Fruit fly (Drosophila melanogaster) whole organism, embryonic: ENCODE results near the gene upSET.

ENCODE experiments used
- CG10267 ChIP-seq: fragments of 200-800 bp; sonication (Bioruptor generic); optimal IDR thresholded peaks from 2 replicates; lab custom pipeline; 2018; ENCODE audit warnings: missing biosample characterization, mild to moderate bottlenecking, missing genetic modification characterization, moderate library complexity
- CG10366 ChIP-seq: fragments of 200-800 bp; sonication (Bioruptor generic); IDR thresholded peaks from 2 replicates; pipeline ENCODE4 v1.3.6; 2022; ENCODE audit warnings: missing biosample characterization, missing genetic modification characterization
- CG12155 ChIP-seq: fragments of 200-800 bp; sonication (Bioruptor generic); optimal IDR thresholded peaks from 3 replicates; lab custom pipeline; 2016; ENCODE audit warnings: missing biosample characterization, missing genetic modification characterization
- CG12659 ChIP-seq: fragments of 200-800 bp; sonication (Bioruptor generic); optimal IDR thresholded peaks from 3 replicates; lab custom pipeline; 2017; ENCODE audit warnings: mild to moderate bottlenecking, missing biosample characterization, missing genetic modification reagents, missing genetic modification characterization
- CG14014 ChIP-seq: fragments of 200-800 bp; sonication (Bioruptor generic); IDR thresholded peaks from 2 replicates; pipeline ENCODE4 v1.3.6; 2022; ENCODE audit warnings: missing biosample characterization, missing genetic modification characterization
- CG17802 ChIP-seq: fragments of 200-800 bp; sonication (Bioruptor generic); optimal IDR thresholded peaks from 2 replicates; lab custom pipeline; 2018; ENCODE audit warnings: missing biosample characterization, mild to moderate bottlenecking, missing genetic modification characterization, moderate library complexity
- CG17912 ChIP-seq: fragments of 200-800 bp; sonication (Bioruptor generic); optimal IDR thresholded peaks from 2 replicates; lab custom pipeline; 2018; ENCODE audit warnings: missing biosample characterization, mild to moderate bottlenecking, missing genetic modification characterization
- CG1832 ChIP-seq: fragments of 200-800 bp; sonication (Bioruptor generic); optimal IDR thresholded peaks from 2 replicates; lab custom pipeline; 2017; ENCODE audit warnings: missing biosample characterization, mild to moderate bottlenecking, missing genetic modification characterization, inconsistent platforms
- CG2116 ChIP-seq: fragments of 200-800 bp; sonication (Bioruptor generic); optimal IDR thresholded peaks from 3 replicates; lab custom pipeline; 2018; ENCODE audit warnings: missing biosample characterization, mild to moderate bottlenecking, missing genetic modification characterization
- CG2120 ChIP-seq: fragments of 200-800 bp; sonication (Bioruptor generic); optimal IDR thresholded peaks from 3 replicates; lab custom pipeline; 2016; ENCODE audit warnings: missing biosample characterization, missing genetic modification characterization
- CG34224 ChIP-seq: fragments of 200-800 bp; sonication (Bioruptor generic); IDR thresholded peaks from 3 replicates; pipeline ENCODE4 v1.3.6; 2022; ENCODE audit warnings: missing biosample characterization, missing genetic modification characterization; ENCODE audit not compliant: partially characterized antibody
- CG3726 ChIP-seq: fragments of 200-800 bp; sonication (Bioruptor generic); IDR thresholded peaks from 3 replicates; pipeline ENCODE4, ENCODE4 v1.3.6; 2022; ENCODE audit warnings: missing biosample characterization, missing genetic modification characterization
- CG4328 ChIP-seq: fragments of 200-800 bp; sonication (Bioruptor generic); optimal IDR thresholded peaks from 3 replicates; lab custom pipeline; 2017; ENCODE audit warnings: missing biosample characterization, missing genetic modification reagents, missing genetic modification characterization
- CG5180 ChIP-seq: fragments of 200-800 bp; sonication (Bioruptor generic); optimal IDR thresholded peaks from 3 replicates; lab custom pipeline; 2017; ENCODE audit warnings: missing biosample characterization, missing genetic modification characterization, mild to moderate bottlenecking, moderate library complexity, missing genetic modification reagents
- CG6254 ChIP-seq: fragments of 200-800 bp; sonication (Bioruptor generic); optimal IDR thresholded peaks from 3 replicates; lab custom pipeline; 2017; ENCODE audit warnings: mild to moderate bottlenecking, missing biosample characterization, missing genetic modification reagents, missing genetic modification characterization
- CG8290 ChIP-seq, 3 experiments: fragments of 200-800 bp; sonication (Bioruptor generic); optimal IDR thresholded peaks; 2 replicates each; lab custom pipeline; 2016 to 2019; ENCODE audit warnings: missing biosample characterization in 3 of 3, missing genetic modification characterization in 3 of 3, mild to moderate bottlenecking in 2 of 3, moderate library complexity in 1 of 3
- CHES-1-like ChIP-seq: fragments of 200-800 bp; sonication (Bioruptor generic); optimal IDR thresholded peaks from 2 replicates; lab custom pipeline; 2016; ENCODE audit warnings: missing biosample characterization, missing genetic modification characterization
- Dip2 ChIP-seq: fragments of 200-800 bp; sonication (Bioruptor generic); IDR thresholded peaks from 2 replicates; pipeline ENCODE4 v1.3.6; 2022; ENCODE audit warnings: missing biosample characterization, missing genetic modification characterization
- Gsc ChIP-seq: fragments of 200-800 bp; sonication (Bioruptor generic); IDR thresholded peaks from 2 replicates; pipeline ENCODE4 v1.3.6; 2022; ENCODE audit warnings: missing biosample characterization, missing genetic modification characterization
- HLH3B ChIP-seq: fragments of 200-800 bp; sonication (Bioruptor generic); IDR thresholded peaks from 2 replicates; pipeline ENCODE4 v1.3.6; 2022; ENCODE audit warnings: missing biosample characterization, missing genetic modification characterization
- HLH54F ChIP-seq: fragments of 200-800 bp; sonication (Bioruptor generic); optimal IDR thresholded peaks from 3 replicates; lab custom pipeline; 2016; ENCODE audit warnings: missing biosample characterization, missing genetic modification characterization
- Hand ChIP-seq: fragments of 200-800 bp; sonication (Bioruptor generic); optimal IDR thresholded peaks from 2 replicates; lab custom pipeline; 2017; ENCODE audit warnings: mild to moderate bottlenecking, missing biosample characterization, missing genetic modification reagents, missing genetic modification characterization
- Lhr ChIP-seq: fragments of 200-800 bp; sonication (Bioruptor generic); optimal IDR thresholded peaks from 3 replicates; lab custom pipeline; 2017; ENCODE audit warnings: mild to moderate bottlenecking, missing biosample characterization, missing genetic modification reagents, missing genetic modification characterization
- MESR4 ChIP-seq: fragments of 200-800 bp; sonication (Bioruptor generic); optimal IDR thresholded peaks from 2 replicates; lab custom pipeline; 2018; ENCODE audit warnings: missing biosample characterization, mild to moderate bottlenecking, missing genetic modification characterization, moderate library complexity
- NC2β ChIP-seq: fragments of 200-800 bp; sonication (Bioruptor generic); optimal IDR thresholded peaks from 2 replicates; lab custom pipeline; 2016; ENCODE audit warnings: missing biosample characterization, missing genetic modification characterization
- NFAT ChIP-seq: fragments of 200-800 bp; sonication (Bioruptor generic); IDR thresholded peaks from 2 replicates; pipeline ENCODE4 v1.3.6; 2022; ENCODE audit warnings: missing biosample characterization, missing genetic modification characterization
- Ptx1 ChIP-seq: fragments of 200-800 bp; sonication (Bioruptor generic); IDR thresholded peaks from 2 replicates; pipeline ENCODE4 v1.3.6; 2022; ENCODE audit warnings: missing biosample characterization, missing genetic modification characterization
- Sox102F ChIP-seq: fragments of 200-800 bp; sonication (Bioruptor generic); optimal IDR thresholded peaks from 2 replicates; lab custom pipeline; 2018; ENCODE audit warnings: missing biosample characterization, mild to moderate bottlenecking, missing genetic modification characterization, moderate library complexity
- Sry-β ChIP-seq: fragments of 200-800 bp; sonication (Bioruptor generic); optimal IDR thresholded peaks from 2 replicates; lab custom pipeline; 2018; ENCODE audit warnings: missing biosample characterization, mild to moderate bottlenecking, missing genetic modification characterization, moderate library complexity
- Tbp ChIP-seq: fragments of >200 bp; optimal IDR thresholded peaks from 2 replicates; lab custom pipeline; 2018; ENCODE audit warnings: missing biosample characterization, missing genetic modification characterization
- ab ChIP-seq: fragments of 200-800 bp; sonication (Bioruptor generic); optimal IDR thresholded peaks from 2 replicates; lab custom pipeline; 2016; ENCODE audit warnings: missing biosample characterization, missing genetic modification characterization
- ac ChIP-seq: fragments of 200-800 bp; sonication (Bioruptor generic); optimal IDR thresholded peaks from 3 replicates; lab custom pipeline; 2017; ENCODE audit warnings: missing biosample characterization, mild to moderate bottlenecking, missing genetic modification characterization
- ap ChIP-seq: fragments of 200-800 bp; sonication (Bioruptor generic); IDR thresholded peaks from 2 replicates; pipeline ENCODE4 v1.3.6; 2022; ENCODE audit warnings: missing biosample characterization, missing genetic modification characterization
- cas ChIP-seq: fragments of 200-800 bp; sonication (Bioruptor generic); IDR thresholded peaks from 2 replicates; pipeline ENCODE4 v1.3.6; 2022; ENCODE audit warnings: missing biosample characterization, missing genetic modification characterization
- crc ChIP-seq: fragments of 200-800 bp; sonication (Bioruptor generic); optimal IDR thresholded peaks from 2 replicates; lab custom pipeline; 2016; ENCODE audit warnings: missing biosample characterization, missing genetic modification characterization
- ems ChIP-seq: fragments of 200-800 bp; sonication (Bioruptor generic); optimal IDR thresholded peaks from 3 replicates; lab custom pipeline; 2016; ENCODE audit warnings: missing biosample characterization, missing genetic modification characterization
- fru ChIP-seq: fragments of >200 bp; optimal IDR thresholded peaks from 2 replicates; lab custom pipeline; 2017
- fu2 ChIP-seq: fragments of 200-800 bp; sonication (Bioruptor generic); optimal IDR thresholded peaks from 2 replicates; lab custom pipeline; 2016; ENCODE audit warnings: missing biosample characterization, missing genetic modification characterization
- her ChIP-seq: fragments of 200-800 bp; sonication (Bioruptor generic); optimal IDR thresholded peaks from 2 replicates; lab custom pipeline; 2016; ENCODE audit warnings: missing biosample characterization, missing genetic modification characterization
- knrl ChIP-seq: fragments of 200-800 bp; sonication (Bioruptor generic); IDR thresholded peaks from 3 replicates; pipeline ENCODE4 v1.3.6; 2022; ENCODE audit warnings: missing biosample characterization, missing genetic modification characterization; ENCODE audit not compliant: partially characterized antibody
- lov ChIP-seq, 2 experiments: fragments of 200-800 bp in 1 of 2; fragments of >200 bp in 1 of 2; sonication (Bioruptor generic) in 1 of 2; IDR thresholded peaks in 1 of 2; optimal IDR thresholded peaks in 1 of 2; 2 replicates in 1 of 2; 3 replicates in 1 of 2; pipeline versions ENCODE4 v1.3.6 to Lab custom; 2017 to 2022; ENCODE audit warnings: missing biosample characterization in 1 of 2, missing genetic modification characterization in 1 of 2
- nerfin-2 ChIP-seq: fragments of 200-800 bp; sonication (Bioruptor generic); IDR thresholded peaks from 2 replicates; pipeline ENCODE4 v1.3.6; 2022; ENCODE audit warnings: missing biosample characterization, missing genetic modification characterization; ENCODE audit not compliant: partially characterized antibody
- pum ChIP-seq: fragments of 200-800 bp; sonication (Bioruptor generic); optimal IDR thresholded peaks from 2 replicates; lab custom pipeline; 2016; ENCODE audit warnings: missing biosample characterization, missing genetic modification characterization
- pzg ChIP-seq: fragments of 200-800 bp; sonication (Bioruptor generic); optimal IDR thresholded peaks from 3 replicates; lab custom pipeline; 2018; ENCODE audit warnings: missing biosample characterization, mild to moderate bottlenecking, missing genetic modification characterization, moderate library complexity
- ranshi ChIP-seq: fragments of 200-800 bp; sonication (Bioruptor generic); IDR thresholded peaks from 2 replicates; pipeline ENCODE4 v1.3.6; 2022; ENCODE audit warnings: missing biosample characterization, missing genetic modification characterization
- slp2 ChIP-seq: fragments of 200-800 bp; sonication (Bioruptor generic); optimal IDR thresholded peaks from 2 replicates; lab custom pipeline; 2016; ENCODE audit warnings: missing biosample characterization, missing genetic modification characterization
- sr ChIP-seq: fragments of 200-800 bp; sonication (Bioruptor generic); IDR thresholded peaks from 3 replicates; pipeline ENCODE4 v1.3.6; 2022; ENCODE audit warnings: missing biosample characterization, missing genetic modification characterization
- stc ChIP-seq: fragments of 200-800 bp; sonication (Bioruptor generic); IDR thresholded peaks from 2 replicates; pipeline ENCODE4 v1.3.6; 2022; ENCODE audit warnings: missing biosample characterization, missing genetic modification characterization

Gene upSET

DNA sequence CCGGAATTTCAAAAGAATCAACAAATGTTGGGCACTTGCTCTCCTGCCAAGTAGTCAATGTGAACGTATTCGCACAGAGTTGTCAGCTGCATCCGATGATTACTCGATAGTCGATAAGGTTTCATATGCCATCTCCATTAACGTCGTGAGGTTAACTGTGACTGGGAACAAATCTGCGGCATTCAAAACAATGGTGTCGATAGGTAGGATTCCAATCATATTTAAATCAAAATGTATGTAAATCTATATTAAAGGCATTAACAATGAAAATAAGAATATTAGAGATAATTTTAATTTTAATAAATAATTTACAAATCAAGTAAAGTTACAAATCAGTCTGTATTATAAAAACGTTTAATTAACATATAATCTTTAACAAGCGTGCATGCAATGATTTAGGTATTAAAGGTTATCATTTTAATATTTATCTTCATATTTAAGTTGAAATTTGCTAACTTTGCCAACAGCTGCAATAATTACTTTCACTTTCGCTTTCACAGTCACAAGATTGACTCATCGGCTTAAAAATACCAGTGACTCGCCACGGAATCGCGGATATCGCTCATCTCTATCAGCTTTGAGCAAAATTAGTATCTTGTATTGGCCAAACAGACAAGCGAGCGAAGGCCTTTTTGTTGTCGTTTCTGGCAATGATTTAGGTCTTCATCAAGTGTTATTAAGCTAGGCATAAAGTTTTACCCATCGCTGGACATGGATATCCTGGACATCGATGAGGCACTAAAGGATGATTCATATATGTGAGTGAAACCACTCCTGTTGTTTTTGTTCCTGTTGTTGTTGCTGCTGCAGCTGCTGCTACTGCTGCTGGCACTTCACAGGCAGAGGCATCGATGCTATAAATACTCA lies 37.1 kb upstream of the upSET start, which contains the start of the genes Meics, Nxf3 and ssp2 (continued):
- TF ChIP-seq Dip2 (GFP tag; lab: Robert Waterston, UW) (no peak), CG17912 (GFP tag; lab: Kevin White, UChicago) (no peak), HLH54F (GFP tag; lab: Kevin White, UChicago) (peak; percentile 21), MESR4 (GFP tag; lab: Kevin White, UChicago) (peak; percentile 87), CG14014 (GFP tag; lab: Robert Waterston, UW) (no peak), CG5180 (no peak), pzg (peak; percentile 60), Gsc (GFP tag; lab: Robert Waterston, UW) (no peak), Hand (GFP tag; lab: Kevin White, UChicago) (no peak), CHES-1-like (peak; percentile 17), fru (lab: Kevin White, UChicago) (no peak), Sry-β (peak; percentile 79), Tbp (GFP tag; lab: Kevin White, UChicago) (no peak), CG4328 (GFP tag; lab: Kevin White, UChicago) (no peak), Sox102F (GFP tag; lab: Kevin White, UChicago) (no peak), CG12155 (GFP tag; lab: Kevin White, UChicago) (peak; percentile 2), ranshi (peak; percentile 50; the same call in 1 of the 2 replicates), ac (peak; percentile 18), CG10366 (GFP tag; lab: Robert Waterston, UW) (no peak), CG2120 (peak; percentile 51), knrl (GFP tag; lab: Robert Waterston, UW) (peak; percentile 79), CG1832 (GFP tag; lab: Kevin White, UChicago) (no peak), cas (no peak), pum (peak; percentile 27), crc (GFP tag; lab: Kevin White, UChicago) (no peak), fu2 (GFP tag; lab: Kevin White, UChicago) (peak; percentile 8), slp2 (GFP tag; lab: Kevin White, UChicago) (no peak), CG2116 (GFP tag; lab: Kevin White, UChicago) (peak; percentile 57), CG17802 (no peak), sr (GFP tag; lab: Robert Waterston, UW) (no peak), CG3726 (GFP tag; lab: Robert Waterston, UW) (no peak), NC2β (GFP tag; lab: Kevin White, UChicago) (no peak), CG34224 (GFP tag; lab: Robert Waterston, UW) (peak; percentile 41; the same call in 1 of the 3 replicates), CG12659 (peak; percentile 46), CG8290 (GFP tag; optimal IDR thresholded peaks at IDR 0.05; lab: Kevin White, UChicago) (peak; percentile 20), CG8290 (tag; optimal IDR thresholded peaks at IDR 0.05; lab: Kevin White, UChicago) (peak in 1 of 2 experiments; percentile 62), ap (no peak), lov (optimal IDR thresholded peaks at IDR 0.05; lab: Kevin White, UChicago) (no peak), lov (GFP tag; IDR thresholded peaks at IDR 0.05; lab: Robert Waterston, UW) (0 out of 3 replicates have a peak, but pooled peaks have one; percentile 38), stc (GFP tag; lab: Robert Waterston, UW) (peak; percentile 27; the same call in 1 of the 2 replicates), her (GFP tag; lab: Kevin White, UChicago) (no peak), NFAT (GFP tag; lab: Robert Waterston, UW) (peak; percentile 52; the same call in 1 of the 2 replicates), CG10267 (tag; lab: Kevin White, UChicago) (peak; percentile 41), HLH3B (GFP tag; lab: Robert Waterston, UW) (no peak), ab (GFP tag; lab: Kevin White, UChicago) (no peak), CG6254 (GFP tag; lab: Kevin White, UChicago) (no peak), ems (GFP tag; lab: Kevin White, UChicago) (no peak), nerfin-2 (GFP tag; lab: Robert Waterston, UW) (peak; percentile 54; the same call in 1 of the 2 replicates), Ptx1 (GFP tag; lab: Robert Waterston, UW) (peak; percentile 48), Lhr (GFP tag; lab: Kevin White, UChicago) (peak; percentile 14)
